Worm (Caenorhabditis elegans) whole organism, L2 larva: ENCODE results near the gene R10D12.7.

Source experiments
- C34F6.9 ChIP-seq: fragments of 150-350 bp; optimal IDR thresholded peaks from 2 replicates; lab custom pipeline; 2014; ENCODE audit warnings: missing biosample characterization, missing genetic modification characterization
- F13H6.1 ChIP-seq: sonication (generic microtip); optimal IDR thresholded peaks from 2 replicates; lab custom pipeline; 2016; ENCODE audit warnings: missing genetic modification characterization, missing compliant biosample characterization
- R02D3.7 ChIP-seq: fragments of 150-350 bp; optimal IDR thresholded peaks from 2 replicates; lab custom pipeline; 2014; ENCODE audit warnings: missing biosample characterization, missing genetic modification characterization
- Y55F3AM.14 ChIP-seq: fragments of 200-800 bp; sonication (Bioruptor generic); optimal IDR thresholded peaks from 2 replicates; lab custom pipeline; 2018; ENCODE audit warnings: mild to moderate bottlenecking, missing genetic modification characterization, missing compliant biosample characterization
- ZK546.5 ChIP-seq: sonication (generic microtip); optimal IDR thresholded peaks from 2 replicates; lab custom pipeline; 2017; ENCODE audit warnings: missing biosample characterization, missing genetic modification characterization
- alr-1 ChIP-seq: fragments of 150-350 bp; optimal IDR thresholded peaks from 2 replicates; lab custom pipeline; 2014; ENCODE audit warnings: missing biosample characterization, missing genetic modification characterization
- aly-2 ChIP-seq: fragments of 150-350 bp; optimal IDR thresholded peaks from 2 replicates; lab custom pipeline; 2014; ENCODE audit warnings: missing biosample characterization, missing genetic modification characterization
- ama-1 ChIP-seq: fragments of 150-350 bp; optimal IDR thresholded peaks from 2 replicates; lab custom pipeline; 2018; ENCODE audit warnings: inconsistent platforms
- blmp-1 ChIP-seq: sonication (generic microtip); optimal IDR thresholded peaks from 2 replicates; lab custom pipeline; 2017; ENCODE audit warnings: missing genetic modification characterization, mild to moderate bottlenecking, missing compliant biosample characterization, antibody characterized with exemption, moderate library complexity; ENCODE audit not compliant: insufficient read depth
- ceh-16 ChIP-seq: fragments of 150-350 bp; optimal IDR thresholded peaks from 2 replicates; lab custom pipeline; 2014; ENCODE audit warnings: missing biosample characterization, missing genetic modification characterization
- ceh-82 ChIP-seq: fragments of 150-350 bp; optimal IDR thresholded peaks from 2 replicates; lab custom pipeline; 2014; ENCODE audit warnings: missing biosample characterization, missing genetic modification characterization
- crh-2 ChIP-seq: sonication (generic microtip); optimal IDR thresholded peaks from 2 replicates; lab custom pipeline; 2017; ENCODE audit warnings: missing biosample characterization, missing genetic modification characterization
- dmd-4 ChIP-seq: sonication (generic microtip); optimal IDR thresholded peaks from 2 replicates; lab custom pipeline; 2017; ENCODE audit warnings: missing biosample characterization, missing genetic modification characterization
- egl-27 ChIP-seq: sonication (generic microtip); optimal IDR thresholded peaks from 3 replicates; lab custom pipeline; 2017; ENCODE audit warnings: missing biosample characterization, missing genetic modification reagents, missing genetic modification characterization
- elt-1 ChIP-seq: fragments of 150-350 bp; optimal IDR thresholded peaks from 2 replicates; lab custom pipeline; 2014; ENCODE audit warnings: missing biosample characterization, missing genetic modification characterization
- elt-3 ChIP-seq: sonication (generic microtip); optimal IDR thresholded peaks from 2 replicates; lab custom pipeline; 2017; ENCODE audit warnings: missing biosample characterization, missing genetic modification characterization
- fos-1 ChIP-seq: fragments of 150-350 bp; optimal IDR thresholded peaks from 2 replicates; lab custom pipeline; 2014; ENCODE audit warnings: missing biosample characterization, missing genetic modification characterization
- gmeb-1 ChIP-seq: fragments of 150-350 bp; optimal IDR thresholded peaks from 2 replicates; lab custom pipeline; 2014; ENCODE audit warnings: missing biosample characterization, missing genetic modification characterization
- lin-11 ChIP-seq: fragments of 150-350 bp; sonication (generic microtip); optimal IDR thresholded peaks from 2 replicates; lab custom pipeline; 2014; ENCODE audit warnings: missing biosample characterization, missing genetic modification characterization, inconsistent platforms, mixed read lengths
- lin-13 ChIP-seq: fragments of 150-350 bp; optimal IDR thresholded peaks from 2 replicates; lab custom pipeline; 2014; ENCODE audit warnings: missing biosample characterization, missing genetic modification reagents, missing genetic modification characterization
- lin-39 ChIP-seq: fragments of 150-350 bp; optimal IDR thresholded peaks from 2 replicates; lab custom pipeline; 2014; ENCODE audit warnings: missing biosample characterization, missing genetic modification reagents, missing genetic modification characterization
- lsy-2 ChIP-seq, 2 experiments: fragments of 150-350 bp in 1 of 2; sonication (generic microtip) in 1 of 2; optimal IDR thresholded peaks; 2 replicates each; lab custom pipeline; 2014 to 2017; ENCODE audit warnings: missing biosample characterization in 2 of 2, missing genetic modification characterization in 2 of 2
- mab-5 ChIP-seq: fragments of 150-350 bp; optimal IDR thresholded peaks from 2 replicates; lab custom pipeline; 2014; ENCODE audit warnings: missing biosample characterization, missing genetic modification characterization
- mbf-1 ChIP-seq: sonication (generic microtip); optimal IDR thresholded peaks from 2 replicates; lab custom pipeline; 2017; ENCODE audit warnings: missing biosample characterization, missing genetic modification characterization
- mdl-1 ChIP-seq, 2 experiments: fragments of 150-350 bp in 1 of 2; sonication (generic microtip) in 1 of 2; optimal IDR thresholded peaks; 2 replicates each; lab custom pipeline; 2017; ENCODE audit warnings: missing biosample characterization in 2 of 2, missing genetic modification characterization in 2 of 2
- nhr-10 ChIP-seq: sonication (generic microtip); optimal IDR thresholded peaks from 2 replicates; lab custom pipeline; 2017; ENCODE audit warnings: missing biosample characterization, missing genetic modification characterization
- nhr-11 ChIP-seq: fragments of 150-350 bp; optimal IDR thresholded peaks from 2 replicates; lab custom pipeline; 2014; ENCODE audit warnings: missing biosample characterization, missing genetic modification characterization
- nhr-12 ChIP-seq: fragments of 150-350 bp; optimal IDR thresholded peaks from 2 replicates; lab custom pipeline; 2014; ENCODE audit warnings: missing biosample characterization, missing genetic modification characterization
- nhr-129 ChIP-seq: fragments of 150-350 bp; optimal IDR thresholded peaks from 2 replicates; lab custom pipeline; 2014; ENCODE audit warnings: missing biosample characterization, missing genetic modification characterization
- nhr-21 ChIP-seq: fragments of 150-350 bp; optimal IDR thresholded peaks from 2 replicates; lab custom pipeline; 2014; ENCODE audit warnings: missing biosample characterization, missing genetic modification characterization
- nhr-23 ChIP-seq: fragments of 150-350 bp; optimal IDR thresholded peaks from 2 replicates; lab custom pipeline; 2014; ENCODE audit warnings: missing biosample characterization, missing genetic modification reagents, missing genetic modification characterization
- nhr-237 ChIP-seq: fragments of 150-350 bp; optimal IDR thresholded peaks from 2 replicates; lab custom pipeline; 2014; ENCODE audit warnings: missing biosample characterization, missing genetic modification characterization
- nhr-25 ChIP-seq: fragments of 150-350 bp; sonication (generic microtip); optimal IDR thresholded peaks from 3 replicates; lab custom pipeline; 2014; ENCODE audit warnings: missing biosample characterization, missing genetic modification characterization
- nhr-6 ChIP-seq: fragments of 150-350 bp; optimal IDR thresholded peaks from 2 replicates; lab custom pipeline; 2014; ENCODE audit warnings: missing biosample characterization, missing genetic modification characterization
- nhr-77 ChIP-seq: fragments of 150-350 bp; optimal IDR thresholded peaks from 2 replicates; lab custom pipeline; 2014; ENCODE audit warnings: missing biosample characterization, missing genetic modification characterization
- peb-1 ChIP-seq: fragments of 150-350 bp; optimal IDR thresholded peaks from 2 replicates; lab custom pipeline; 2014; ENCODE audit warnings: missing biosample characterization, missing genetic modification characterization
- sem-4 ChIP-seq: fragments of 150-350 bp; optimal IDR thresholded peaks from 2 replicates; lab custom pipeline; 2014; ENCODE audit warnings: missing biosample characterization, missing genetic modification reagents, missing genetic modification characterization
- skn-1 ChIP-seq: sonication (generic microtip); optimal IDR thresholded peaks from 2 replicates; lab custom pipeline; 2017; ENCODE audit warnings: missing biosample characterization, missing genetic modification characterization
- sma-3 ChIP-seq: sonication (generic microtip); optimal IDR thresholded peaks from 2 replicates; lab custom pipeline; 2016; ENCODE audit warnings: missing genetic modification reagents, missing genetic modification characterization, missing compliant biosample characterization
- sma-9 ChIP-seq, 2 experiments: fragments of 150-350 bp in 1 of 2; sonication (generic microtip) in 1 of 2; optimal IDR thresholded peaks; 2 replicates each; lab custom pipeline; 2014 to 2016; ENCODE audit warnings: missing genetic modification characterization in 2 of 2, mild to moderate bottlenecking in 1 of 2, missing biosample characterization in 1 of 2, missing compliant biosample characterization in 1 of 2, missing genetic modification reagents in 1 of 2, moderate library complexity in 1 of 2
- snpc-4 ChIP-seq: fragments of 150-350 bp; optimal IDR thresholded peaks from 2 replicates; lab custom pipeline; 2014; ENCODE audit warnings: missing biosample characterization, missing genetic modification characterization
- unc-39 ChIP-seq: fragments of 150-350 bp; optimal IDR thresholded peaks from 2 replicates; lab custom pipeline; 2014; ENCODE audit warnings: missing biosample characterization, missing genetic modification characterization
- unc-55 ChIP-seq: fragments of 150-350 bp; sonication (generic microtip); optimal IDR thresholded peaks from 3 replicates; lab custom pipeline; 2014; ENCODE audit warnings: missing biosample characterization, missing genetic modification reagents, missing genetic modification characterization
- unc-62 ChIP-seq: fragments of 150-350 bp; optimal IDR thresholded peaks from 2 replicates; lab custom pipeline; 2014; ENCODE audit warnings: missing biosample characterization, missing genetic modification reagents, missing genetic modification characterization
- zag-1 ChIP-seq: fragments of 150-350 bp; optimal IDR thresholded peaks from 2 replicates; lab custom pipeline; 2014; ENCODE audit warnings: missing biosample characterization, missing genetic modification characterization
- ztf-1 ChIP-seq: fragments of 200-800 bp; sonication (Bioruptor generic); conservative IDR thresholded peaks from 2 replicates; pipeline ENCODE4 v1.3.6; 2022; ENCODE audit warnings: missing genetic modification characterization, missing compliant biosample characterization
- ztf-11 ChIP-seq: sonication (generic microtip); optimal IDR thresholded peaks from 2 replicates; lab custom pipeline; 2017; ENCODE audit warnings: missing biosample characterization, missing genetic modification characterization
- ztf-4 ChIP-seq: fragments of 150-350 bp; optimal IDR thresholded peaks from 2 replicates; lab custom pipeline; 2014; ENCODE audit warnings: missing biosample characterization, missing genetic modification characterization

The R10D12.7 gene

ce11 chrV:13909400-13909799, 40.5 kb upstream of the R10D12.7 start, which contains the start of gene C06B3.7:
TSS of gene C06B3.7 (plus strand) at chrV:13909686.
- TF ChIP-seq sma-3 (GFP tag; lab: Kevin White, UChicago) (peak; percentile 88), ceh-82 (no peak), peb-1 (tag; lab: Kevin White, UChicago) (no peak), nhr-10 (tag; lab: Kevin White, UChicago) (no peak), gmeb-1 (tag; lab: Kevin White, UChicago) (peak; percentile 61), blmp-1 (tag; lab: Kevin White, UChicago) (peak; percentile 55), lin-39 (tag; lab: Kevin White, UChicago) (no peak), nhr-129 (peak; percentile 99), nhr-237 (tag; lab: Kevin White, UChicago) (no peak), nhr-12 (tag; lab: Kevin White, UChicago) (no peak), nhr-25 (tag; lab: Kevin White, UChicago) (peak; percentile 93), unc-39 (tag; lab: Kevin White, UChicago) (no peak), lsy-2 (tag; optimal IDR thresholded peaks at IDR 0.05; lab: Kevin White, UChicago) (peak; percentile 15 to 89), aly-2 (no peak), lin-13 (peak; percentile 47), nhr-11 (tag; lab: Kevin White, UChicago) (no peak), sem-4 (tag; lab: Kevin White, UChicago) (peak; percentile 85), mdl-1 (tag; optimal IDR thresholded peaks at IDR 0.05; lab: Kevin White, UChicago) (peak in 1 of 2 experiments; percentile 74), alr-1 (tag; lab: Kevin White, UChicago) (no peak), skn-1 (tag; lab: Kevin White, UChicago) (peak; percentile 21), egl-27 (tag; lab: Kevin White, UChicago) (peak; percentile 45), elt-3 (tag; lab: Kevin White, UChicago) (no peak), sma-9 (GFP tag; optimal IDR thresholded peaks at IDR 0.05; lab: Kevin White, UChicago) (peak; percentile 96), sma-9 (tag; optimal IDR thresholded peaks at IDR 0.05; lab: Kevin White, UChicago) (no peak), ama-1 (lab: Kevin White, UChicago) (peak; percentile 75), unc-55 (GFP tag; lab: Kevin White, UChicago) (peak; percentile 73), ztf-4 (tag; lab: Kevin White, UChicago) (peak; percentile 75), nhr-77 (tag; lab: Kevin White, UChicago) (no peak), crh-2 (tag; lab: Kevin White, UChicago) (peak; percentile 95), Y55F3AM.14 (no peak), fos-1 (tag; lab: Kevin White, UChicago) (peak; percentile 77), zag-1 (tag; lab: Kevin White, UChicago) (no peak), nhr-21 (peak; percentile 93), unc-62 (GFP tag; lab: Kevin White, UChicago) (no peak), mab-5 (tag; lab: Kevin White, UChicago) (peak; percentile 24), elt-1 (tag; lab: Kevin White, UChicago) (no peak), ztf-1 (GFP tag; lab: Robert Waterston, UW) (no peak), nhr-6 (no peak), C34F6.9 (peak; percentile 91), nhr-23 (tag; lab: Kevin White, UChicago) (no peak), ceh-16 (tag; lab: Kevin White, UChicago) (no peak), R02D3.7 (no peak), mbf-1 (tag; lab: Kevin White, UChicago) (no peak), F13H6.1 (peak; percentile 65), lin-11 (tag; lab: Kevin White, UChicago) (no peak), ZK546.5 (tag; lab: Kevin White, UChicago) (no peak), ztf-11 (tag; lab: Kevin White, UChicago) (no peak), dmd-4 (tag; lab: Kevin White, UChicago) (no peak), snpc-4 (peak; percentile 46)
